Worm (Caenorhabditis elegans) whole organism, L2 larva: ENCODE measurements around the gene pssy-1.

Experiments used
- F13H6.1 ChIP-seq: sonication (generic microtip); optimal IDR thresholded peaks from 2 replicates; lab custom pipeline; 2016; ENCODE audit warnings: missing genetic modification characterization, missing compliant biosample characterization
- R02D3.7 ChIP-seq: fragments of 150-350 bp; optimal IDR thresholded peaks from 2 replicates; lab custom pipeline; 2014; ENCODE audit warnings: missing biosample characterization, missing genetic modification characterization
- Y55F3AM.14 ChIP-seq: fragments of 200-800 bp; sonication (Bioruptor generic); optimal IDR thresholded peaks from 2 replicates; lab custom pipeline; 2018; ENCODE audit warnings: mild to moderate bottlenecking, missing genetic modification characterization, missing compliant biosample characterization
- ZK546.5 ChIP-seq: sonication (generic microtip); optimal IDR thresholded peaks from 2 replicates; lab custom pipeline; 2017; ENCODE audit warnings: missing biosample characterization, missing genetic modification characterization
- alr-1 ChIP-seq: fragments of 150-350 bp; optimal IDR thresholded peaks from 2 replicates; lab custom pipeline; 2014; ENCODE audit warnings: missing biosample characterization, missing genetic modification characterization
- aly-2 ChIP-seq: fragments of 150-350 bp; optimal IDR thresholded peaks from 2 replicates; lab custom pipeline; 2014; ENCODE audit warnings: missing biosample characterization, missing genetic modification characterization
- ama-1 ChIP-seq: fragments of 150-350 bp; optimal IDR thresholded peaks from 2 replicates; lab custom pipeline; 2018; ENCODE audit warnings: inconsistent platforms
- blmp-1 ChIP-seq: sonication (generic microtip); optimal IDR thresholded peaks from 2 replicates; lab custom pipeline; 2017; ENCODE audit warnings: missing genetic modification characterization, mild to moderate bottlenecking, missing compliant biosample characterization, antibody characterized with exemption, moderate library complexity; ENCODE audit not compliant: insufficient read depth
- ceh-16 ChIP-seq: fragments of 150-350 bp; optimal IDR thresholded peaks from 2 replicates; lab custom pipeline; 2014; ENCODE audit warnings: missing biosample characterization, missing genetic modification characterization
- crh-2 ChIP-seq: sonication (generic microtip); optimal IDR thresholded peaks from 2 replicates; lab custom pipeline; 2017; ENCODE audit warnings: missing biosample characterization, missing genetic modification characterization
- egl-27 ChIP-seq: sonication (generic microtip); optimal IDR thresholded peaks from 3 replicates; lab custom pipeline; 2017; ENCODE audit warnings: missing biosample characterization, missing genetic modification reagents, missing genetic modification characterization
- elt-1 ChIP-seq: fragments of 150-350 bp; optimal IDR thresholded peaks from 2 replicates; lab custom pipeline; 2014; ENCODE audit warnings: missing biosample characterization, missing genetic modification characterization
- elt-3 ChIP-seq: sonication (generic microtip); optimal IDR thresholded peaks from 2 replicates; lab custom pipeline; 2017; ENCODE audit warnings: missing biosample characterization, missing genetic modification characterization
- fos-1 ChIP-seq: fragments of 150-350 bp; optimal IDR thresholded peaks from 2 replicates; lab custom pipeline; 2014; ENCODE audit warnings: missing biosample characterization, missing genetic modification characterization
- gmeb-1 ChIP-seq: fragments of 150-350 bp; optimal IDR thresholded peaks from 2 replicates; lab custom pipeline; 2014; ENCODE audit warnings: missing biosample characterization, missing genetic modification characterization
- lin-11 ChIP-seq: fragments of 150-350 bp; sonication (generic microtip); optimal IDR thresholded peaks from 2 replicates; lab custom pipeline; 2014; ENCODE audit warnings: missing biosample characterization, missing genetic modification characterization, inconsistent platforms, mixed read lengths
- lin-39 ChIP-seq: fragments of 150-350 bp; optimal IDR thresholded peaks from 2 replicates; lab custom pipeline; 2014; ENCODE audit warnings: missing biosample characterization, missing genetic modification reagents, missing genetic modification characterization
- lsy-2 ChIP-seq, 2 experiments: fragments of 150-350 bp in 1 of 2; sonication (generic microtip) in 1 of 2; optimal IDR thresholded peaks; 2 replicates each; lab custom pipeline; 2014 to 2017; ENCODE audit warnings: missing biosample characterization in 2 of 2, missing genetic modification characterization in 2 of 2
- nhr-10 ChIP-seq: sonication (generic microtip); optimal IDR thresholded peaks from 2 replicates; lab custom pipeline; 2017; ENCODE audit warnings: missing biosample characterization, missing genetic modification characterization
- nhr-12 ChIP-seq: fragments of 150-350 bp; optimal IDR thresholded peaks from 2 replicates; lab custom pipeline; 2014; ENCODE audit warnings: missing biosample characterization, missing genetic modification characterization
- nhr-129 ChIP-seq: fragments of 150-350 bp; optimal IDR thresholded peaks from 2 replicates; lab custom pipeline; 2014; ENCODE audit warnings: missing biosample characterization, missing genetic modification characterization
- nhr-21 ChIP-seq: fragments of 150-350 bp; optimal IDR thresholded peaks from 2 replicates; lab custom pipeline; 2014; ENCODE audit warnings: missing biosample characterization, missing genetic modification characterization
- nhr-237 ChIP-seq: fragments of 150-350 bp; optimal IDR thresholded peaks from 2 replicates; lab custom pipeline; 2014; ENCODE audit warnings: missing biosample characterization, missing genetic modification characterization
- nhr-25 ChIP-seq: fragments of 150-350 bp; sonication (generic microtip); optimal IDR thresholded peaks from 3 replicates; lab custom pipeline; 2014; ENCODE audit warnings: missing biosample characterization, missing genetic modification characterization
- nhr-77 ChIP-seq: fragments of 150-350 bp; optimal IDR thresholded peaks from 2 replicates; lab custom pipeline; 2014; ENCODE audit warnings: missing biosample characterization, missing genetic modification characterization
- peb-1 ChIP-seq: fragments of 150-350 bp; optimal IDR thresholded peaks from 2 replicates; lab custom pipeline; 2014; ENCODE audit warnings: missing biosample characterization, missing genetic modification characterization
- sem-4 ChIP-seq: fragments of 150-350 bp; optimal IDR thresholded peaks from 2 replicates; lab custom pipeline; 2014; ENCODE audit warnings: missing biosample characterization, missing genetic modification reagents, missing genetic modification characterization
- skn-1 ChIP-seq: sonication (generic microtip); optimal IDR thresholded peaks from 2 replicates; lab custom pipeline; 2017; ENCODE audit warnings: missing biosample characterization, missing genetic modification characterization
- sma-3 ChIP-seq: sonication (generic microtip); optimal IDR thresholded peaks from 2 replicates; lab custom pipeline; 2016; ENCODE audit warnings: missing genetic modification reagents, missing genetic modification characterization, missing compliant biosample characterization
- sma-9 ChIP-seq, 2 experiments: fragments of 150-350 bp in 1 of 2; sonication (generic microtip) in 1 of 2; optimal IDR thresholded peaks; 2 replicates each; lab custom pipeline; 2014 to 2016; ENCODE audit warnings: missing genetic modification characterization in 2 of 2, mild to moderate bottlenecking in 1 of 2, missing biosample characterization in 1 of 2, missing compliant biosample characterization in 1 of 2, missing genetic modification reagents in 1 of 2, moderate library complexity in 1 of 2
- unc-55 ChIP-seq: fragments of 150-350 bp; sonication (generic microtip); optimal IDR thresholded peaks from 3 replicates; lab custom pipeline; 2014; ENCODE audit warnings: missing biosample characterization, missing genetic modification reagents, missing genetic modification characterization
- ztf-11 ChIP-seq: sonication (generic microtip); optimal IDR thresholded peaks from 2 replicates; lab custom pipeline; 2017; ENCODE audit warnings: missing biosample characterization, missing genetic modification characterization
- ztf-4 ChIP-seq: fragments of 150-350 bp; optimal IDR thresholded peaks from 2 replicates; lab custom pipeline; 2014; ENCODE audit warnings: missing biosample characterization, missing genetic modification characterization

Gene pssy-1

DNA sequence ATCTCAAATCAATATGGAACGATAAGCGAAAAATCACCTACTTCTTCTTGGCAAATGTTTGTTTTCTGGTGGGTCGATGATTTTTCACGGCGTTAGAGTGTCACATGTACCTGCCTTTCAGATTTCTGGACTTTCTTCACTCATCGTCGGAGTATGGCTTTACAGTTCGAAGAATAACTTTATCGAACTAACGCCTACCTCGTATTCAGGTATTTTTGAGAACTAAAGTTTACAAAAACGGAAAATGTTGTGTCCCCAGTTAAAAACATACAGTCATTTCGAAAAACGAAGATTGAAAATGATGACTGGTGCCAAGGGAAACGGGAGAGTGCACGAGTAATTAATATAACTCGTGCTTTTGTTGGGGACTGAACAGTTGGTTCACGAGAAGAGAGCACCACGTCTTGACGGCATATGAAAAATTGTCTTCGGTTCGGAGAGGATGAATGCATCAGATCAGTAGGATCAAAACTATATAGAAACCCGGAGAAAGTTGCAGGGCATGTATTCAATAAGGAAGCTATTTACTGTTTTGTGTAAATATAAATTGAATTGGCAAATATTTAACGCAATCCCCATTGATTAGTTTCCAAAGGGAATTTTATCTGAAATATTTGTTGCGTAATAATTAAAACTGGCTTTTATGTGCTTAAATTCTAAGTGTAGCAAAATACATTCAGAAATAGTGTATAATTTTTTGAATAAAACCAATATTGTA, 31.9 kb upstream of the pssy-1 start:
- TF ChIP-seq ama-1 (peak; percentile 2), nhr-129 (tag; lab: Kevin White, UChicago) (peak; percentile 38), nhr-21 (tag; lab: Kevin White, UChicago) (no peak)

DNA sequence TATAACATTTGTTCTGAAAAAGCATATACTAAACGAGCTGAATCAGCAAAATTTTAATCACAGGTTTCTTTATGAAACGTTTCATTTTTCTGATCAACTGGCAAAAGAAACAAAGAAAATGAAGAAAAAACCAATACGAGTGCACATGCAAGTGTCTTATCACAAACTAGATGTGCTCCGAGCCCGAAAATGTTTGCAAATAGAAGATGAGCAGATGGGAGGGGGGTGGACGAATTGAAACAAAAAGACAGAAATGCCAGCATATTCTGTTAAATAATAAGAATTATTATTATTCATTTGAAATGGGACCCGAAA, 31.4 kb upstream of the pssy-1 start:
- TF ChIP-seq sma-3 (GFP tag; lab: Kevin White, UChicago) (no peak), fos-1 (tag; lab: Kevin White, UChicago) (peak; percentile 79)

DNA sequence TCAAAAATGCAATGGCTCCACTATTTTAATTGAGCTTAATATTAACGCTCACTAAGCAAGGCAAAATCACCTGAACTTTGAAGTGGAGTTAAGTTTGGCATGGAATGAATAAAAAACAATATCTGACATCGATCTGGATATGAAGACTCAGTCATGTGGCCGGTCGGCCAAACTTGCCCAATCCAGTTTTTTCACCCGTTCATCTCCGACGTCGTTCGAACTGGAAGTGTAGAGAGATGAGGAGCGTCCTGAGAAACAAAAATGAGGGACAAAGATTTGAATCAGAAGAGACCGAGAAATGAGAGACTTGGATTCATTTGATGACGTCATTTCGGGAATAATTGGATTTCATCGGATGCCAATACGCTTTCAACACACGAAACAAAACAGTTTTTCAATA, 27.3 kb upstream of the pssy-1 start:
- TF ChIP-seq F13H6.1 = no peak
- no peak for TF ChIP-seq nhr-129 (tag; lab: Kevin White, UChicago)
- TF ChIP-seq sem-4 = peak; percentile 39
- TF ChIP-seq egl-27 = no peak
- peak; percentile 30 for TF ChIP-seq nhr-25 (tag; lab: Kevin White, UChicago)
- peak; percentile 56 for TF ChIP-seq nhr-21 (tag; lab: Kevin White, UChicago)

DNA sequence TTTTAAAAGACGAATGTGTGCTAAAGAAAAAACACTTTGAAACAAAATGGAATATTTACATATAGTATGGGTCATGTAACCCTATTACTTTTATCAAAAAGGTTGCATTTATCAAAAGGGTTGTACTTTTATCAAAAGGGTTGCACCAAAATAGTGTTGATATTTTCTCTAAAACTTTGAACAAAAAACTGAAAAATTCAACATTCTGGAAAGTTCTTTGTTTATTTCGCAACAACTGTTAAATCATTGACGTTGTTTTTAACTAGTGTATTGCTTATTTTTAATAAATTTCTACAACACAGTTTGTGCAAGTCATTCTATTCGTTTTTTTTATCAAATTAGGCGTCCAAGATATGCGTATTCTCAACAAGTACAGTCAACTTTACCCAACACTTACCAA, 26.9 kb upstream of the pssy-1 start, which contains the start of the genes C17G1.5 and C17G1.14:
TSS of gene C17G1.5 (plus strand) at position 266 of the 400 bp plus-strand sequence.
TSS of gene C17G1.14 (plus strand) at position 277 of the 400 bp plus-strand sequence.
- peak; percentile 2 for TF ChIP-seq unc-55
- TF ChIP-seq elt-1 (tag; lab: Kevin White, UChicago) = no peak
- no peak for TF ChIP-seq ZK546.5 (tag; lab: Kevin White, UChicago)

DNA sequence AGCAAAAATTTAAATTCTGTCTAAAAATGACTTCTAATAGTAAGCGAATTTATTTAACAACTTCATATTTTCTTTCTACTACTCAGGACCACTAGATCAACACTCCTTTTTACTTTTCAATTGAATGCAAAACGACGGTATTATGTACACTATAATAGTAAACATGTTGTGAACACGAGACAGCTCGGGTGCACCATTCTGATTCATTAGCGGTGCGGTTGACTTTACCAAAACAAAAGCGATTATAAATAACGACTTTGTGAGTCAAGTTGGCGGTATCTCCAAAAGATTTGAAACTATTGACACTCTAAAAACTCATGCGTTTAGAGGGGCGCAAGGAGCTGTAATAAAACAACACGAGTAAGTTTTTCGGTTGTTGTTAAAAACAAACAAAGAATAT, 24.9 kb upstream of the pssy-1 start:
- no peak for TF ChIP-seq gmeb-1 (tag; lab: Kevin White, UChicago)

DNA sequence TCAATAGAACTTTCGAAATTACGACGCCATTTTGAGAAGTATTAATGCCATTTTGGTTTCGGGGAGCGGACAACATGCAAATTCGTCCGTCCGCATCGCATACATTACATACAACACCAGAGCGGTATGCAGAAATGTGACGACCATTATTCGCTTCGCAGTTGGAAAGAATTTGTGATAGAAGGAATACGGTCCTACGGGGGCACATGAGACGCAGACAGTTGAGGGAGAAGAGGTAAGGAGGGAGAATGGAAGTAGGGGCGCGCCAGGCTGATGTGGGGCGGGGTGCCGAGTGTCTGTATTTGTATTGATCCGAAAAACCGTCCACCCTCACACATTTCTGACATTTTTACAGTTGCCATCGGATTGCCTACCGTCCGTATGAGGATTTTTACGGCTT, 24.0 kb upstream of the pssy-1 start:
- TF ChIP-seq lsy-2 (tag; optimal IDR thresholded peaks at IDR 0.05; lab: Kevin White, UChicago) = no peak
- TF ChIP-seq crh-2 (tag; lab: Kevin White, UChicago) = no peak
- no peak for TF ChIP-seq ceh-16
- no peak for TF ChIP-seq elt-3 (tag; lab: Kevin White, UChicago)
- TF ChIP-seq Y55F3AM.14 (GFP tag; lab: Kevin White, UChicago) = no peak
- no peak for TF ChIP-seq lin-11 (tag; lab: Kevin White, UChicago)
- TF ChIP-seq aly-2 (tag; lab: Kevin White, UChicago) = no peak
- no peak for TF ChIP-seq egl-27
- no peak for TF ChIP-seq ZK546.5 (tag; lab: Kevin White, UChicago)
- TF ChIP-seq ama-1 = no peak
- no peak for TF ChIP-seq peb-1 (tag; lab: Kevin White, UChicago)
- no peak for TF ChIP-seq nhr-12 (tag; lab: Kevin White, UChicago)
- no peak for TF ChIP-seq ztf-4 (tag; lab: Kevin White, UChicago)
- TF ChIP-seq blmp-1 (tag; lab: Kevin White, UChicago) = no peak
- no peak for TF ChIP-seq ztf-11 (tag; lab: Kevin White, UChicago)
- no peak for TF ChIP-seq nhr-77 (tag; lab: Kevin White, UChicago)
- no peak for TF ChIP-seq elt-1 (tag; lab: Kevin White, UChicago)
- TF ChIP-seq nhr-10 (tag; lab: Kevin White, UChicago) = no peak
- no peak for TF ChIP-seq lin-39 (tag; lab: Kevin White, UChicago)

DNA sequence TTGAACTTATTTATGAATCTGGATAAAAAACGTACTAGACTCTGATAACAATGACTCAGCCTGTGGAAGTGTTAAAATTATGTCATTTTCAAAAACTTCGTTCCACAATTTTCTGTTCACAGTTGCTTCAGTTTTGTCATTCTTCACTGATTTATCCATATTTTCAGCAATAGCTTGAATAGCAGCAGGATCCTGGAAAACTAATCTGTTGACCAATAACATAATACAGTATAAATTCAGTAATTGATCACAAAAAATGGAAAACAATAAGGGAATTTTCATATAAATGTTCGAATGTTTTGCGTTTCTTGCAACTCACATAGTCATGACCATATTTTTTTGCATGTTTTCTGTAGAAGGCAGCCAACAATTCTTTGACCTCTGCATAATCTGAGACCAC, 16.9 kb upstream of the pssy-1 start:
- TF ChIP-seq nhr-237 (tag; lab: Kevin White, UChicago) (no peak), gmeb-1 (tag; lab: Kevin White, UChicago) (no peak), fos-1 (tag; lab: Kevin White, UChicago) (no peak), ztf-11 (tag; lab: Kevin White, UChicago) (no peak), sma-9 (GFP tag; optimal IDR thresholded peaks at IDR 0.05; lab: Kevin White, UChicago) (no peak), sma-9 (tag; optimal IDR thresholded peaks at IDR 0.05; lab: Kevin White, UChicago) (no peak), skn-1 (no peak), R02D3.7 (no peak), peb-1 (tag; lab: Kevin White, UChicago) (no peak), alr-1 (tag; lab: Kevin White, UChicago) (no peak), elt-3 (tag; lab: Kevin White, UChicago) (no peak)
